Fruit fly (Drosophila melanogaster): ENCODE measurements around the gene Cyp4ae1.

Cyp4ae1 gene

DNA sequence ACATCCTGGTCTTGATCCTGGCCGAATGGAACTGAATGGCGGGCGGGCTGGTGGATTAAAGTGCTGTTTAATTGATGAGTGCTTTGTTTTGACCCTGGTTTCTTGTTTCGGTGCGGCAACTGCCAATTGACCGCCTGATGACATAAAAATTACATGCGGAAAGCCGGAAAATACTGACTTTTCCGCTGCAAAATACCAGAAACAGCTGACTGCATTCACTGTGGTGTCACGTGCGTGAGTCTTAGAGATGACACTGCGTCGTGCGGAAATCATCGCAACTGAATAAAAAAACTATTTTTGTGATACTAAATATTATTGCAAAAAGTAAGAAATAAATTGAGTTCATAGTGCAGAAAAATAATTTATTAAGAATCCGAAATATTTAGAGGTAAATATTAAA, 29.3 kb upstream of the Cyp4ae1 start, which contains the start of gene bcn92 (continued):
- TF ChIP-seq CG17328 (GFP tag; IDR thresholded peaks at IDR 0.05) (no peak), aop (GFP tag; IDR thresholded peaks at IDR 0.05) (no peak), Mad (GFP tag; optimal IDR thresholded peaks at IDR 0.05) (peak; percentile 39), CkIIα-i1 (GFP tag; IDR thresholded peaks at IDR 0.05) (no peak), HmgD (GFP tag; optimal IDR thresholded peaks at IDR 0.05) (no peak), CG34376 (GFP tag; optimal IDR thresholded peaks at IDR 0.05) (peak; percentile 33), CG1603 (tag; optimal IDR thresholded peaks at IDR 0.05) (peak; percentile 65), CG18599 (GFP tag; optimal IDR thresholded peaks at IDR 0.05) (peak; percentile 18), tll (GFP tag; optimal IDR thresholded peaks at IDR 0.05) (no peak), Hr3 (GFP tag; optimal IDR thresholded peaks at IDR 0.05) (no peak), trem (tag; optimal IDR thresholded peaks at IDR 0.05) (peak; percentile 32), hb (GFP tag; IDR thresholded peaks at IDR 0.05; ENCODE audit: partially characterized antibody) (peak; percentile 87), crp (GFP tag; optimal IDR thresholded peaks at IDR 0.05) (peak; percentile 78 to 96), CG16863 (GFP tag; optimal IDR thresholded peaks at IDR 0.05) (no peak), CG3726 (GFP tag; IDR thresholded peaks at IDR 0.05) (no peak), Bgb (GFP tag; IDR thresholded peaks at IDR 0.05; ENCODE audit: partially characterized antibody) (peak; percentile 95), Hmx (GFP tag; optimal IDR thresholded peaks at IDR 0.05) (no peak), CG15073 (GFP tag; optimal IDR thresholded peaks at IDR 0.05) (no peak), E2f1 (GFP tag; IDR thresholded peaks at IDR 0.05) (no peak), CG31224 (GFP tag; IDR thresholded peaks at IDR 0.05) (no peak), E2f2 (GFP tag; IDR thresholded peaks at IDR 0.05) (peak; percentile 30; the same call in 1 of the 2 replicates), CG1529 (GFP tag; optimal IDR thresholded peaks at IDR 0.05) (no peak), CG7839 (tag; optimal IDR thresholded peaks at IDR 0.05) (peak; percentile 30), CG17612 (GFP tag; IDR thresholded peaks at IDR 0.05) (no peak), disco-r (GFP tag; optimal IDR thresholded peaks at IDR 0.05) (no peak), CG10979 (tag; optimal IDR thresholded peaks at IDR 0.05) (peak; percentile 7), tup (GFP tag; optimal IDR thresholded peaks at IDR 0.05) (peak; percentile 3), Jarid2 (GFP tag; optimal IDR thresholded peaks at IDR 0.05) (no peak), sob (GFP tag; IDR thresholded peaks at IDR 0.05) (peak; percentile 57), CG8089 (GFP tag; optimal IDR thresholded peaks at IDR 0.05) (no peak), CG15479 (GFP tag; optimal IDR thresholded peaks at IDR 0.05) (no peak), NK7.1 (GFP tag; optimal IDR thresholded peaks at IDR 0.05) (no peak), tio (GFP tag; optimal IDR thresholded peaks at IDR 0.05) (no peak), CG17912 (GFP tag; optimal IDR thresholded peaks at IDR 0.05) (no peak), CG13894 (tag; optimal IDR thresholded peaks at IDR 0.05) (no peak), Usf (GFP tag; optimal IDR thresholded peaks at IDR 0.05) (peak; percentile 35), pan (optimal IDR thresholded peaks at IDR 0.05) (no peak), pan (GFP tag; optimal IDR thresholded peaks at IDR 0.05 in 1 of 2, IDR thresholded peaks at IDR 0.05 in 1 of 2) (no peak), sisA (GFP tag; IDR thresholded peaks at IDR 0.05) (peak; percentile 42; the same call in 1 of the 2 replicates), gt (GFP tag; IDR thresholded peaks at IDR 0.05) (no peak), gce (GFP tag; IDR thresholded peaks at IDR 0.05) (no peak), CG6854 (GFP tag; optimal IDR thresholded peaks at IDR 0.05) (no peak), tin (GFP tag; optimal IDR thresholded peaks at IDR 0.05) (peak; percentile 52), Xbp1 (GFP tag; optimal IDR thresholded peaks at IDR 0.05) (peak; percentile 62), Sry-δ (GFP tag; optimal IDR thresholded peaks at IDR 0.05) (peak; percentile 90), CG7928 (GFP tag; optimal IDR thresholded peaks at IDR 0.05) (no peak), tx (GFP tag; optimal IDR thresholded peaks at IDR 0.05) (no peak), gcm2 (GFP tag; optimal IDR thresholded peaks at IDR 0.05) (no peak), CG7372 (GFP tag; IDR thresholded peaks at IDR 0.05) (no peak), CG12155 (GFP tag; optimal IDR thresholded peaks at IDR 0.05) (peak; percentile 18), unpg (GFP tag; optimal IDR thresholded peaks at IDR 0.05) (peak; percentile 8), Sox102F (GFP tag; optimal IDR thresholded peaks at IDR 0.05) (peak; percentile 26)
